1 fruit fly cellular context compared by ENCODE assay signal in the genomic region with DNA sequence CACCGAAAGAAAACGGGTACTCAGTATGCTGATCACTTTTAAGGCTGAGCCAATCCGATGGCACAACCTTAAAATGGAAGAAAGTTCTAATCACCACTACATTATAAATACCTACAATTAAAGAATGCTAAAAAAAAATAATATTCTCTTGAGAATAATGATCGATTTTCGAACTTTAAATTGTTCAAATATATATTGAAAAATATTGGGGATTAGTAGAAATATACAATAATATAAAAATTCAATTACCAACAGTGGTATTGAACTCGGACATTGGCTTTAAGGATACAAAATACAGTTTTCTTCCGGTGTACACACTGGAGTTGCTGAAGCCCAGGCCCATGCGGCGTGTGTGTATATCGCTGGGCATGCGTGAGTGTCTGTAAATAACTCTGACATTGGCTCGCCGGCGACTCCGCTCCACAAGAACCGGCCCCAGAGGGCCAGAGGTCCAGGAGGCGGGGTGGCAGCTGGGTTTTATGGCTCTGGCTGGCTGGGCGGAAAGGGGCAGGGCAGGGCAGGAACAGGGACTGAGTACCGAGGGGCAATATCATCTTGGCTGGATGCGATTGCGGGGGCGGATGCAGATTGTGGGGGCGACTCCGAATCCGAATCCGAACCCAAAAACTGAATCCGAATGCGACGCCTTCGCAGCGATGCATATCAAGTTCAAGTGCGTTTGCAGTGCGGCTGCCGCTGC.
TF ChIP-seq lines count a peak whose summit lies in the region.

No protein-coding gene starts in this region.

TF ChIP-seq in whole organism, embryonic, 481 proteins besides CTCF, POLR2A, EP300 and RAD21 (continued from another document and continues in another):
- TF ChIP-seq CG14965 (GFP tag; optimal IDR thresholded peaks at IDR 0.05; lab: Kevin White, UChicago; ENCODE audit: borderline replicate concordance): no peak
- peak; percentile 75 for TF ChIP-seq phol (tag; optimal IDR thresholded peaks at IDR 0.05; lab: Kevin White, UChicago)
- no peak for TF ChIP-seq Tbp (GFP tag; optimal IDR thresholded peaks at IDR 0.05; lab: Kevin White, UChicago)
- no peak for TF ChIP-seq hkb (optimal IDR thresholded peaks at IDR 0.05; lab: Kevin White, UChicago)
- peak; percentile 18; the same call in 1 of the 2 replicates for TF ChIP-seq hkb (GFP tag; IDR thresholded peaks at IDR 0.05; lab: Robert Waterston, UW)
- TF ChIP-seq her (GFP tag; optimal IDR thresholded peaks at IDR 0.05; lab: Kevin White, UChicago): no peak
- TF ChIP-seq Ptx1 (GFP tag; IDR thresholded peaks at IDR 0.05; lab: Robert Waterston, UW): 0 out of 2 replicates have a peak, but pooled peaks have one; percentile 25
- no peak for TF ChIP-seq sc (optimal IDR thresholded peaks at IDR 0.05; lab: Kevin White, UChicago)
- TF ChIP-seq sc (GFP tag; optimal IDR thresholded peaks at IDR 0.05; lab: Kevin White, UChicago): peak; percentile 63
- TF ChIP-seq croc (GFP tag; conservative IDR thresholded peaks at IDR 0.05; lab: Robert Waterston, UW): peak; percentile 59
- TF ChIP-seq Elba2 (GFP tag; optimal IDR thresholded peaks at IDR 0.05; lab: Kevin White, UChicago): no peak
- no peak for TF ChIP-seq usp (GFP tag; optimal IDR thresholded peaks at IDR 0.05; lab: Kevin White, UChicago)
- TF ChIP-seq mld (GFP tag; IDR thresholded peaks at IDR 0.05; lab: Robert Waterston, UW; ENCODE audit: partially characterized antibody): no peak
- TF ChIP-seq HLH54F (GFP tag; optimal IDR thresholded peaks at IDR 0.05; lab: Kevin White, UChicago): no peak
- TF ChIP-seq CG7928 (GFP tag; optimal IDR thresholded peaks at IDR 0.05; lab: Kevin White, UChicago): no peak
- no peak for TF ChIP-seq schlank (tag; optimal IDR thresholded peaks at IDR 0.05; lab: Kevin White, UChicago)
- TF ChIP-seq odd (GFP tag; optimal IDR thresholded peaks at IDR 0.05; lab: Kevin White, UChicago): peak; percentile 5
- peak; percentile 54 for TF ChIP-seq Abd-B (GFP tag; optimal IDR thresholded peaks at IDR 0.05; lab: Kevin White, UChicago)
- TF ChIP-seq CG34224 (GFP tag; IDR thresholded peaks at IDR 0.05; lab: Robert Waterston, UW; ENCODE audit: partially characterized antibody): no peak
- TF ChIP-seq Aef1 (GFP tag; IDR thresholded peaks at IDR 0.05; lab: Robert Waterston, UW): no peak
- TF ChIP-seq h (optimal IDR thresholded peaks at IDR 0.05; lab: Kevin White, UChicago): no peak
- TF ChIP-seq ham (GFP tag; IDR thresholded peaks at IDR 0.05; lab: Robert Waterston, UW): no peak
- peak; percentile 72 for TF ChIP-seq gcm (GFP tag; optimal IDR thresholded peaks at IDR 0.05; lab: Kevin White, UChicago)
- no peak for TF ChIP-seq disco-r (GFP tag; optimal IDR thresholded peaks at IDR 0.05; lab: Kevin White, UChicago)
- peak; percentile 64 for TF ChIP-seq Drgx (GFP tag; IDR thresholded peaks at IDR 0.05; lab: Robert Waterston, UW)
- TF ChIP-seq prd (optimal IDR thresholded peaks at IDR 0.05; lab: Kevin White, UChicago): no peak
- TF ChIP-seq prd (GFP tag; IDR thresholded peaks at IDR 0.05; lab: Robert Waterston, UW): peak; percentile 14; the same call in 1 of the 3 replicates
- TF ChIP-seq MTF-1 (GFP tag; optimal IDR thresholded peaks at IDR 0.05; lab: Kevin White, UChicago; ENCODE audit: borderline replicate concordance): no peak
- no peak for TF ChIP-seq fd3F (GFP tag; optimal IDR thresholded peaks at IDR 0.05; lab: Kevin White, UChicago)
- no peak for TF ChIP-seq CG3163 (GFP tag; optimal IDR thresholded peaks at IDR 0.05; lab: Kevin White, UChicago)
- TF ChIP-seq CG8478 (optimal IDR thresholded peaks at IDR 0.05; lab: Kevin White, UChicago): no peak
- peak; percentile 9 for TF ChIP-seq CG7271 (tag; optimal IDR thresholded peaks at IDR 0.05; lab: Kevin White, UChicago)
- peak; percentile 19 for TF ChIP-seq CG4707 (GFP tag; optimal IDR thresholded peaks at IDR 0.05; lab: Kevin White, UChicago)
- TF ChIP-seq CG3995 (GFP tag; optimal IDR thresholded peaks at IDR 0.05; lab: Kevin White, UChicago): no peak
- TF ChIP-seq CG13287 (GFP tag; IDR thresholded peaks at IDR 0.05; lab: Robert Waterston, UW; ENCODE audit: partially characterized antibody): no peak
- TF ChIP-seq gfzf (GFP tag; optimal IDR thresholded peaks at IDR 0.05; lab: Kevin White, UChicago): no peak
- no peak for TF ChIP-seq CG17568 (GFP tag; optimal IDR thresholded peaks at IDR 0.05; lab: Kevin White, UChicago)
- TF ChIP-seq CG18262 (tag; optimal IDR thresholded peaks at IDR 0.05; lab: Kevin White, UChicago): peak; percentile 88
- TF ChIP-seq z (GFP tag; IDR thresholded peaks at IDR 0.05; lab: Robert Waterston, UW): no peak
- no peak for TF ChIP-seq hth (optimal IDR thresholded peaks at IDR 0.05; lab: Kevin White, UChicago)
- no peak for TF ChIP-seq CG13894 (tag; optimal IDR thresholded peaks at IDR 0.05; lab: Kevin White, UChicago)
- no peak for TF ChIP-seq CG10274 (GFP tag; optimal IDR thresholded peaks at IDR 0.05; lab: Kevin White, UChicago)
- TF ChIP-seq Ssrp (tag; optimal IDR thresholded peaks at IDR 0.05; lab: Kevin White, UChicago): peak; percentile 85
- peak; percentile 51 for TF ChIP-seq CG10209 (GFP tag; optimal IDR thresholded peaks at IDR 0.05; lab: Kevin White, UChicago)
- TF ChIP-seq Six4 (GFP tag; optimal IDR thresholded peaks at IDR 0.05; lab: Kevin White, UChicago): peak; percentile 36
- no peak for TF ChIP-seq Doc3 (GFP tag; IDR thresholded peaks at IDR 0.05; lab: Robert Waterston, UW; ENCODE audit: partially characterized antibody)
- peak; percentile 44 for TF ChIP-seq Vsx1 (GFP tag; optimal IDR thresholded peaks at IDR 0.05; lab: Kevin White, UChicago)
- no peak for TF ChIP-seq exex (tag; optimal IDR thresholded peaks at IDR 0.05; lab: Kevin White, UChicago)
- TF ChIP-seq pum (GFP tag; optimal IDR thresholded peaks at IDR 0.05; lab: Kevin White, UChicago): peak; percentile 21
- TF ChIP-seq PHDP (tag; optimal IDR thresholded peaks at IDR 0.05; lab: Kevin White, UChicago): peak; percentile 64
- peak; percentile 76 for TF ChIP-seq dmrt99B (tag; optimal IDR thresholded peaks at IDR 0.05; lab: Kevin White, UChicago)
- TF ChIP-seq CG2678 (tag; optimal IDR thresholded peaks at IDR 0.05; lab: Kevin White, UChicago): peak; percentile 73
- peak; percentile 4 for TF ChIP-seq CG9817 (tag; optimal IDR thresholded peaks at IDR 0.05; lab: Kevin White, UChicago)
- peak; percentile 34 for TF ChIP-seq CG30020 (tag; optimal IDR thresholded peaks at IDR 0.05; lab: Kevin White, UChicago)
- TF ChIP-seq Dfd (GFP tag; optimal IDR thresholded peaks at IDR 0.05; lab: Kevin White, UChicago): no peak
- no peak for TF ChIP-seq Sry-β (GFP tag; optimal IDR thresholded peaks at IDR 0.05; lab: Kevin White, UChicago)
- no peak for TF ChIP-seq CG10543 (GFP tag; optimal IDR thresholded peaks at IDR 0.05; lab: Kevin White, UChicago)
- TF ChIP-seq Gsc (GFP tag; IDR thresholded peaks at IDR 0.05; lab: Robert Waterston, UW): no peak
- TF ChIP-seq Adf1 (GFP tag; IDR thresholded peaks at IDR 0.05; lab: Robert Waterston, UW): no peak
- no peak for TF ChIP-seq inv (GFP tag; IDR thresholded peaks at IDR 0.05; lab: Robert Waterston, UW; ENCODE audit: partially characterized antibody)
- TF ChIP-seq ase (GFP tag; IDR thresholded peaks at IDR 0.05; lab: Robert Waterston, UW): no peak
- TF ChIP-seq CG1602 (GFP tag; optimal IDR thresholded peaks at IDR 0.05; lab: Kevin White, UChicago): peak; percentile 62
- no peak for TF ChIP-seq mirr (GFP tag; optimal IDR thresholded peaks at IDR 0.05; lab: Kevin White, UChicago)
- TF ChIP-seq jumu (GFP tag; optimal IDR thresholded peaks at IDR 0.05; lab: Kevin White, UChicago): no peak
- TF ChIP-seq CoRest (tag; optimal IDR thresholded peaks at IDR 0.05; lab: Kevin White, UChicago): peak; percentile 81
- TF ChIP-seq CG10147 (GFP tag; optimal IDR thresholded peaks at IDR 0.05; lab: Kevin White, UChicago): no peak
- no peak for TF ChIP-seq CG10565 (GFP tag; optimal IDR thresholded peaks at IDR 0.05; lab: Kevin White, UChicago)
- TF ChIP-seq da (GFP tag; optimal IDR thresholded peaks at IDR 0.05; lab: Kevin White, UChicago): no peak
- no peak for TF ChIP-seq yki (optimal IDR thresholded peaks at IDR 0.05; lab: Kevin White, UChicago)
- no peak for TF ChIP-seq trh (GFP tag; optimal IDR thresholded peaks at IDR 0.05; lab: Kevin White, UChicago)
- no peak for TF ChIP-seq BtbVII (GFP tag; optimal IDR thresholded peaks at IDR 0.05; lab: Kevin White, UChicago)
- no peak for TF ChIP-seq seq (GFP tag; IDR thresholded peaks at IDR 0.05; lab: Robert Waterston, UW)
- no peak for TF ChIP-seq B-H2 (GFP tag; optimal IDR thresholded peaks at IDR 0.05; lab: Kevin White, UChicago)
- TF ChIP-seq br (optimal IDR thresholded peaks at IDR 0.05; lab: Kevin White, UChicago): no peak
- TF ChIP-seq CG3407 (GFP tag; optimal IDR thresholded peaks at IDR 0.05; lab: Kevin White, UChicago): peak; percentile 61
- TF ChIP-seq CG15514 (GFP tag; optimal IDR thresholded peaks at IDR 0.05; lab: Kevin White, UChicago): no peak
- TF ChIP-seq C15 (GFP tag; IDR thresholded peaks at IDR 0.05; lab: Robert Waterston, UW): no peak
- TF ChIP-seq dm (GFP tag; optimal IDR thresholded peaks at IDR 0.05; lab: Kevin White, UChicago): no peak
- peak; percentile 25 for TF ChIP-seq Meics (GFP tag; optimal IDR thresholded peaks at IDR 0.05; lab: Kevin White, UChicago)
- TF ChIP-seq ERR (GFP tag; optimal IDR thresholded peaks at IDR 0.05; lab: Kevin White, UChicago): no peak
- no peak for TF ChIP-seq CG15011 (GFP tag; optimal IDR thresholded peaks at IDR 0.05; lab: Kevin White, UChicago)
- peak; percentile 66 for TF ChIP-seq tio (GFP tag; optimal IDR thresholded peaks at IDR 0.05; lab: Kevin White, UChicago)
- no peak for TF ChIP-seq CrebB (tag; optimal IDR thresholded peaks at IDR 0.05; lab: Kevin White, UChicago)
- no peak for TF ChIP-seq tx (GFP tag; optimal IDR thresholded peaks at IDR 0.05; lab: Kevin White, UChicago)
- peak; percentile 38 for TF ChIP-seq NfI (GFP tag; optimal IDR thresholded peaks at IDR 0.05; lab: Kevin White, UChicago)
- TF ChIP-seq Atf6 (GFP tag; IDR thresholded peaks at IDR 0.05; lab: Robert Waterston, UW): no peak
- no peak for TF ChIP-seq CG16779 (GFP tag; IDR thresholded peaks at IDR 0.05; lab: Robert Waterston, UW)
- TF ChIP-seq Spps (tag; optimal IDR thresholded peaks at IDR 0.05; lab: Kevin White, UChicago): peak; percentile 52
- TF ChIP-seq CG10979 (tag; optimal IDR thresholded peaks at IDR 0.05; lab: Kevin White, UChicago): peak; percentile 87
- no peak for TF ChIP-seq CG32772 (GFP tag; IDR thresholded peaks at IDR 0.05; lab: Robert Waterston, UW)
- no peak for TF ChIP-seq CG11696 (GFP tag; IDR thresholded peaks at IDR 0.05; lab: Robert Waterston, UW)
- no peak for TF ChIP-seq luna (GFP tag; optimal IDR thresholded peaks at IDR 0.05; lab: Kevin White, UChicago)
- TF ChIP-seq sima (GFP tag; optimal IDR thresholded peaks at IDR 0.05; lab: Kevin White, UChicago): no peak
- peak; percentile 46; the same call in 1 of the 2 replicates for TF ChIP-seq ssp (GFP tag; IDR thresholded peaks at IDR 0.05; lab: Robert Waterston, UW)
- no peak for TF ChIP-seq Sin3A (optimal IDR thresholded peaks at IDR 0.05; lab: Kevin White, UChicago)
- no peak for TF ChIP-seq CG13296 (GFP tag; optimal IDR thresholded peaks at IDR 0.05; lab: Kevin White, UChicago)
- TF ChIP-seq Ets65A (GFP tag; lab: Kevin White, UChicago): peak; percentile 27
- TF ChIP-seq ash1 (GFP tag; optimal IDR thresholded peaks at IDR 0.05; lab: Kevin White, UChicago): no peak
- TF ChIP-seq CG10654 (GFP tag; optimal IDR thresholded peaks at IDR 0.05; lab: Kevin White, UChicago): peak; percentile 47
- TF ChIP-seq amos (GFP tag; IDR thresholded peaks at IDR 0.05; lab: Robert Waterston, UW; ENCODE audit: partially characterized antibody): no peak
- peak; percentile 72 for TF ChIP-seq grau (tag; optimal IDR thresholded peaks at IDR 0.05; lab: Kevin White, UChicago)
- TF ChIP-seq mam (GFP tag; optimal IDR thresholded peaks at IDR 0.05; lab: Kevin White, UChicago): no peak
- TF ChIP-seq Ets97D (GFP tag; optimal IDR thresholded peaks at IDR 0.05; lab: Kevin White, UChicago): no peak
- TF ChIP-seq CG1603 (tag; optimal IDR thresholded peaks at IDR 0.05; lab: Kevin White, UChicago): peak; percentile 32
- TF ChIP-seq sd (tag; optimal IDR thresholded peaks at IDR 0.05; lab: Kevin White, UChicago): no peak
- no peak for TF ChIP-seq Dp (GFP tag; optimal IDR thresholded peaks at IDR 0.05; lab: Kevin White, UChicago)
- TF ChIP-seq CG7963 (GFP tag; IDR thresholded peaks at IDR 0.05; lab: Robert Waterston, UW; ENCODE audit: partially characterized antibody): no peak
- no peak for TF ChIP-seq CG9932 (GFP tag; IDR thresholded peaks at IDR 0.05; lab: Robert Waterston, UW)
- TF ChIP-seq az2 (GFP tag; optimal IDR thresholded peaks at IDR 0.05; lab: Kevin White, UChicago): peak; percentile 72
- no peak for TF ChIP-seq Dip2 (GFP tag; IDR thresholded peaks at IDR 0.05; lab: Robert Waterston, UW)
- TF ChIP-seq CG3847 (GFP tag; IDR thresholded peaks at IDR 0.05; lab: Robert Waterston, UW): no peak
- TF ChIP-seq Nf-YA (GFP tag; IDR thresholded peaks at IDR 0.05; lab: Robert Waterston, UW): no peak
- TF ChIP-seq chif (GFP tag; optimal IDR thresholded peaks at IDR 0.05; lab: Kevin White, UChicago): peak in 1 of 2 experiments; percentile 55
- peak; percentile 87 for TF ChIP-seq CG17361 (GFP tag; IDR thresholded peaks at IDR 0.05; lab: Robert Waterston, UW)
- peak; percentile 66 for TF ChIP-seq fd96Cb (tag; optimal IDR thresholded peaks at IDR 0.05; lab: Kevin White, UChicago)
- TF ChIP-seq trem (tag; optimal IDR thresholded peaks at IDR 0.05; lab: Kevin White, UChicago): peak; percentile 34
- TF ChIP-seq CG17829 (tag; optimal IDR thresholded peaks at IDR 0.05; lab: Kevin White, UChicago): peak; percentile 72
- TF ChIP-seq gce (GFP tag; IDR thresholded peaks at IDR 0.05; lab: Robert Waterston, UW): no peak
- 0 out of 2 replicates have a peak, but pooled peaks have one; percentile 9 for TF ChIP-seq E2f2 (GFP tag; IDR thresholded peaks at IDR 0.05; lab: Robert Waterston, UW)
- TF ChIP-seq org-1 (GFP tag; optimal IDR thresholded peaks at IDR 0.05; lab: Kevin White, UChicago): peak; percentile 48
- TF ChIP-seq gt (GFP tag; IDR thresholded peaks at IDR 0.05; lab: Robert Waterston, UW): no peak
- no peak for TF ChIP-seq CG9876 (GFP tag; optimal IDR thresholded peaks at IDR 0.05; lab: Kevin White, UChicago)
- TF ChIP-seq sisA (GFP tag; IDR thresholded peaks at IDR 0.05; lab: Robert Waterston, UW): peak; percentile 30; the same call in 1 of the 2 replicates
- TF ChIP-seq Kr (GFP tag; optimal IDR thresholded peaks at IDR 0.05; lab: Kevin White, UChicago): no peak
- TF ChIP-seq CG14667 (GFP tag; IDR thresholded peaks at IDR 0.05; lab: Robert Waterston, UW): no peak
- no peak for TF ChIP-seq ro (GFP tag; IDR thresholded peaks at IDR 0.05; lab: Robert Waterston, UW)
- TF ChIP-seq CG32767 (GFP tag; IDR thresholded peaks at IDR 0.05; lab: Robert Waterston, UW): 0 out of 2 replicates have a peak, but pooled peaks have one; percentile 19
